Fruit fly (Drosophila melanogaster) whole organism, embryonic: ENCODE data around the gene GlnRS.

ENCODE experiments used
- CG10543 ChIP-seq: fragments of 200-800 bp; sonication (Bioruptor generic); optimal IDR thresholded peaks from 3 replicates; lab custom pipeline; 2017; ENCODE audit warnings: missing biosample characterization, mild to moderate bottlenecking, missing genetic modification characterization, moderate library complexity
- CG11093 ChIP-seq: fragments of 200-800 bp; sonication (Bioruptor generic); IDR thresholded peaks from 3 replicates; pipeline ENCODE4 v1.3.6; 2022; ENCODE audit warnings: missing biosample characterization, missing genetic modification characterization
- CG11456 ChIP-seq: fragments of 200-800 bp; sonication (Bioruptor generic); IDR thresholded peaks from 3 replicates; pipeline ENCODE4 v1.3.6; 2022; ENCODE audit warnings: missing biosample characterization, missing genetic modification characterization
- CG12155 ChIP-seq: fragments of 200-800 bp; sonication (Bioruptor generic); optimal IDR thresholded peaks from 3 replicates; lab custom pipeline; 2016; ENCODE audit warnings: missing biosample characterization, missing genetic modification characterization
- CG13287 ChIP-seq: fragments of 200-800 bp; sonication (Bioruptor generic); IDR thresholded peaks from 2 replicates; pipeline ENCODE4 v1.3.6; 2022; ENCODE audit warnings: missing biosample characterization, missing genetic modification characterization; ENCODE audit not compliant: partially characterized antibody
- CG14860 ChIP-seq: fragments of 200-800 bp; sonication (Bioruptor generic); IDR thresholded peaks from 3 replicates; pipeline ENCODE4 v1.3.6; 2022; ENCODE audit warnings: missing biosample characterization, missing genetic modification characterization; ENCODE audit not compliant: partially characterized antibody
- CG15514 ChIP-seq: fragments of 200-800 bp; sonication (Bioruptor generic); optimal IDR thresholded peaks from 3 replicates; lab custom pipeline; 2017; ENCODE audit warnings: missing biosample characterization, missing genetic modification characterization, mild to moderate bottlenecking, moderate library complexity, missing genetic modification reagents
- CG16815 ChIP-seq: fragments of 200-800 bp; sonication (Bioruptor generic); optimal IDR thresholded peaks from 3 replicates; lab custom pipeline; 2017; ENCODE audit warnings: missing biosample characterization, mild to moderate bottlenecking, missing genetic modification characterization
- CG17186 ChIP-seq: fragments of 200-800 bp; sonication (Bioruptor generic); optimal IDR thresholded peaks from 3 replicates; lab custom pipeline; 2017; ENCODE audit warnings: missing biosample characterization, missing genetic modification reagents, missing genetic modification characterization
- CG17612 ChIP-seq: fragments of 200-800 bp; sonication (Bioruptor generic); IDR thresholded peaks from 2 replicates; pipeline ENCODE4 v1.3.6; 2022; ENCODE audit warnings: missing biosample characterization, missing genetic modification characterization
- CG17829 ChIP-seq: fragments of 200-800 bp; optimal IDR thresholded peaks from 2 replicates; lab custom pipeline; 2019; ENCODE audit warnings: missing biosample characterization, mild to moderate bottlenecking, missing genetic modification characterization, moderate library complexity
- CG17912 ChIP-seq: fragments of 200-800 bp; sonication (Bioruptor generic); optimal IDR thresholded peaks from 2 replicates; lab custom pipeline; 2018; ENCODE audit warnings: missing biosample characterization, mild to moderate bottlenecking, missing genetic modification characterization
- CG2889 ChIP-seq: fragments of 200-800 bp; sonication (Bioruptor generic); IDR thresholded peaks from 3 replicates; pipeline ENCODE4 v1.3.6; 2022; ENCODE audit warnings: missing biosample characterization, missing genetic modification characterization
- CG31365 ChIP-seq: fragments of 200-800 bp; sonication (Bioruptor generic); optimal IDR thresholded peaks from 2 replicates; lab custom pipeline; 2018; ENCODE audit warnings: missing biosample characterization, mild to moderate bottlenecking, missing genetic modification characterization
- CG32532 ChIP-seq: fragments of 200-800 bp; sonication (Bioruptor generic); IDR thresholded peaks from 2 replicates; pipeline ENCODE4 v1.3.6; 2022; ENCODE audit warnings: missing biosample characterization, missing genetic modification characterization
- CG3407 ChIP-seq: fragments of 200-800 bp; sonication (Bioruptor generic); optimal IDR thresholded peaks from 2 replicates; lab custom pipeline; 2018; ENCODE audit warnings: missing biosample characterization, mild to moderate bottlenecking, missing genetic modification characterization
- CG3847 ChIP-seq: fragments of 200-800 bp; sonication (Bioruptor generic); IDR thresholded peaks from 2 replicates; pipeline ENCODE4 v1.3.6; 2022; ENCODE audit warnings: missing biosample characterization, missing genetic modification characterization
- CG4424 ChIP-seq: fragments of 200-800 bp; sonication (Bioruptor generic); optimal IDR thresholded peaks from 3 replicates; lab custom pipeline; 2016; ENCODE audit warnings: missing biosample characterization, missing genetic modification characterization
- CG5180 ChIP-seq: fragments of 200-800 bp; sonication (Bioruptor generic); optimal IDR thresholded peaks from 3 replicates; lab custom pipeline; 2017; ENCODE audit warnings: missing biosample characterization, missing genetic modification characterization, mild to moderate bottlenecking, moderate library complexity, missing genetic modification reagents
- CG7745 ChIP-seq: fragments of 200-800 bp; sonication (Bioruptor generic); optimal IDR thresholded peaks from 2 replicates; lab custom pipeline; 2018; ENCODE audit warnings: missing biosample characterization, mild to moderate bottlenecking, missing genetic modification characterization, moderate library complexity
- CG8944 ChIP-seq: fragments of 200-800 bp; sonication (Bioruptor generic); optimal IDR thresholded peaks from 3 replicates; lab custom pipeline; 2016; ENCODE audit warnings: missing biosample characterization, missing genetic modification characterization
- D19B ChIP-seq: fragments of 200-800 bp; sonication (Bioruptor generic); optimal IDR thresholded peaks from 2 replicates; lab custom pipeline; 2017; ENCODE audit warnings: missing biosample characterization, mild to moderate bottlenecking, missing genetic modification characterization
- Dp ChIP-seq: fragments of 200-800 bp; sonication (Bioruptor generic); optimal IDR thresholded peaks from 2 replicates; lab custom pipeline; 2018; ENCODE audit warnings: missing biosample characterization, mild to moderate bottlenecking, missing genetic modification characterization, moderate library complexity
- Eip74EF ChIP-seq, 2 experiments: fragments of 200-800 bp in 1 of 2; fragments of >200 bp in 1 of 2; sonication (Bioruptor generic) in 1 of 2; optimal IDR thresholded peaks; 2 replicates each; lab custom pipeline; 2017 to 2019; ENCODE audit warnings: missing biosample characterization in 2 of 2, missing genetic modification characterization in 2 of 2, mild to moderate bottlenecking in 1 of 2, moderate library complexity in 1 of 2
- Elba2 ChIP-seq: fragments of 200-800 bp; sonication (Bioruptor generic); optimal IDR thresholded peaks from 3 replicates; lab custom pipeline; 2016; ENCODE audit warnings: missing biosample characterization, missing genetic modification characterization
- Gug ChIP-seq: fragments of 200-800 bp; sonication (Bioruptor generic); IDR thresholded peaks from 4 replicates; pipeline ENCODE4 v1.3.6; 2022; ENCODE audit warnings: missing biosample characterization, missing genetic modification characterization
- HLH54F ChIP-seq: fragments of 200-800 bp; sonication (Bioruptor generic); optimal IDR thresholded peaks from 3 replicates; lab custom pipeline; 2016; ENCODE audit warnings: missing biosample characterization, missing genetic modification characterization
- Hr3 ChIP-seq: fragments of 200-800 bp; sonication (Bioruptor generic); optimal IDR thresholded peaks from 3 replicates; lab custom pipeline; 2016; ENCODE audit warnings: missing biosample characterization, missing genetic modification characterization
- Jarid2 ChIP-seq: fragments of 200-800 bp; sonication (Bioruptor generic); optimal IDR thresholded peaks from 3 replicates; lab custom pipeline; 2017; ENCODE audit warnings: mild to moderate bottlenecking, missing biosample characterization, missing genetic modification reagents, missing genetic modification characterization
- Lim3 ChIP-seq: fragments of 200-800 bp; sonication (Bioruptor generic); IDR thresholded peaks from 2 replicates; pipeline ENCODE4 v1.3.6; 2022; ENCODE audit warnings: missing biosample characterization, missing genetic modification characterization
- MESR4 ChIP-seq: fragments of 200-800 bp; sonication (Bioruptor generic); optimal IDR thresholded peaks from 2 replicates; lab custom pipeline; 2018; ENCODE audit warnings: missing biosample characterization, mild to moderate bottlenecking, missing genetic modification characterization, moderate library complexity
- NFAT ChIP-seq: fragments of 200-800 bp; sonication (Bioruptor generic); IDR thresholded peaks from 2 replicates; pipeline ENCODE4 v1.3.6; 2022; ENCODE audit warnings: missing biosample characterization, missing genetic modification characterization
- PHDP ChIP-seq: fragments of 200-800 bp; sonication (Bioruptor generic); optimal IDR thresholded peaks from 3 replicates; lab custom pipeline; 2018; ENCODE audit warnings: missing biosample characterization, mild to moderate bottlenecking, missing genetic modification characterization, moderate library complexity
- Ptx1 ChIP-seq: fragments of 200-800 bp; sonication (Bioruptor generic); IDR thresholded peaks from 2 replicates; pipeline ENCODE4 v1.3.6; 2022; ENCODE audit warnings: missing biosample characterization, missing genetic modification characterization
- Sry-δ ChIP-seq: fragments of 200-800 bp; sonication (Bioruptor generic); optimal IDR thresholded peaks from 2 replicates; lab custom pipeline; 2016; ENCODE audit warnings: missing biosample characterization, missing genetic modification characterization
- Usf ChIP-seq: fragments of 200-800 bp; sonication (Bioruptor generic); optimal IDR thresholded peaks from 2 replicates; lab custom pipeline; 2017; ENCODE audit warnings: missing genotype, missing biosample characterization, missing genetic modification characterization
- abd-A ChIP-seq: fragments of 200-800 bp; sonication (Bioruptor generic); optimal IDR thresholded peaks from 3 replicates; lab custom pipeline; 2019; ENCODE audit warnings: missing biosample characterization, mild to moderate bottlenecking, missing genetic modification characterization, moderate library complexity
- gfzf ChIP-seq: fragments of 200-800 bp; sonication (Bioruptor generic); optimal IDR thresholded peaks from 2 replicates; lab custom pipeline; 2016; ENCODE audit warnings: missing biosample characterization, mild to moderate bottlenecking, missing genetic modification characterization, moderate library complexity
- hth ChIP-seq: fragments of >200 bp; optimal IDR thresholded peaks from 2 replicates; lab custom pipeline; 2017; ENCODE audit warnings: inconsistent platforms
- inv ChIP-seq: fragments of 200-800 bp; sonication (Bioruptor generic); IDR thresholded peaks from 2 replicates; pipeline ENCODE4 v1.3.6; 2022; ENCODE audit warnings: missing biosample characterization, missing genetic modification characterization; ENCODE audit not compliant: partially characterized antibody
- kah ChIP-seq: fragments of 200-800 bp; sonication (Bioruptor generic); optimal IDR thresholded peaks from 2 replicates; lab custom pipeline; 2018; ENCODE audit warnings: missing biosample characterization, mild to moderate bottlenecking, missing genetic modification characterization
- kay ChIP-seq: fragments of 200-800 bp; sonication (Bioruptor generic); optimal IDR thresholded peaks from 2 replicates; lab custom pipeline; 2016; ENCODE audit warnings: missing biosample characterization, missing genetic modification characterization
- mam ChIP-seq: fragments of 200-800 bp; sonication (Bioruptor generic); optimal IDR thresholded peaks from 3 replicates; lab custom pipeline; 2016; ENCODE audit warnings: missing biosample characterization, missing genetic modification characterization
- nom ChIP-seq: fragments of 200-800 bp; sonication (Bioruptor generic); optimal IDR thresholded peaks from 2 replicates; lab custom pipeline; 2017; ENCODE audit warnings: missing biosample characterization, missing genetic modification characterization, mild to moderate bottlenecking, moderate library complexity, missing genetic modification reagents
- odd ChIP-seq: fragments of 200-800 bp; sonication (Bioruptor generic); optimal IDR thresholded peaks from 2 replicates; lab custom pipeline; 2017; ENCODE audit warnings: missing biosample characterization, mild to moderate bottlenecking, missing genetic modification characterization
- sug ChIP-seq: fragments of 200-800 bp; optimal IDR thresholded peaks from 2 replicates; lab custom pipeline; 2019; ENCODE audit warnings: missing biosample characterization, mild to moderate bottlenecking, missing genetic modification characterization, moderate library complexity
- trem ChIP-seq: fragments of 200-800 bp; optimal IDR thresholded peaks from 3 replicates; lab custom pipeline; 2019; ENCODE audit warnings: missing biosample characterization, mild to moderate bottlenecking, missing genetic modification characterization, moderate library complexity

The GlnRS gene

dm6 chr3R:25235362-25235761 lies 30.2 kb downstream of the GlnRS start, which contains the start of gene Sil1 (continued):
- TF ChIP-seq hth (lab: Kevin White, UChicago) (no peak), CG13287 (GFP tag; lab: Robert Waterston, UW) (peak; percentile 9; the same call in 1 of the 2 replicates), CG17912 (GFP tag; lab: Kevin White, UChicago) (no peak), D19B (no peak), CG15514 (peak; percentile 99), inv (GFP tag; lab: Robert Waterston, UW) (no peak), trem (peak; percentile 45), HLH54F (GFP tag; lab: Kevin White, UChicago) (no peak), CG4424 (GFP tag; lab: Kevin White, UChicago) (no peak), CG8944 (GFP tag; lab: Kevin White, UChicago) (no peak), gfzf (GFP tag; lab: Kevin White, UChicago) (peak; percentile 76)
- TF ChIP-seq, all 482 proteins: peak for 25

- TF ChIP-seq Dp = no peak
- TF ChIP-seq Lim3 (GFP tag; lab: Robert Waterston, UW) = no peak
- peak; percentile 81 for TF ChIP-seq nom (GFP tag; lab: Kevin White, UChicago)
- TF ChIP-seq kay (GFP tag; lab: Kevin White, UChicago) = peak; percentile 56
- TF ChIP-seq odd (GFP tag; lab: Kevin White, UChicago) = peak; percentile 90
- peak; percentile 21 for TF ChIP-seq Sry-δ (GFP tag; lab: Kevin White, UChicago)
- TF ChIP-seq mam (GFP tag; lab: Kevin White, UChicago) = peak; percentile 53
- TF ChIP-seq Gug (GFP tag; lab: Robert Waterston, UW) = peak; percentile 36; the same call in 2 of the 4 replicates
- TF ChIP-seq CG17829 (tag; lab: Kevin White, UChicago) = peak; percentile 84
- no peak for TF ChIP-seq CG11456 (GFP tag; lab: Robert Waterston, UW)
- TF ChIP-seq Jarid2 (GFP tag; lab: Kevin White, UChicago) = peak; percentile 53
- no peak for TF ChIP-seq hth (lab: Kevin White, UChicago)
- TF ChIP-seq CG17186 (GFP tag; lab: Kevin White, UChicago) = peak; percentile 56
- peak in 1 of 2 experiments; percentile 92 for TF ChIP-seq Eip74EF (GFP tag; optimal IDR thresholded peaks at IDR 0.05; lab: Kevin White, UChicago)
- TF ChIP-seq Elba2 (GFP tag; lab: Kevin White, UChicago) = no peak
- no peak for TF ChIP-seq NFAT (GFP tag; lab: Robert Waterston, UW)
- no peak for TF ChIP-seq CG2889 (GFP tag; lab: Robert Waterston, UW)
- TF ChIP-seq CG7745 = no peak
- peak; percentile 79 for TF ChIP-seq CG5180 (GFP tag; lab: Kevin White, UChicago)
- peak; percentile 85 for TF ChIP-seq CG3407 (GFP tag; lab: Kevin White, UChicago)
- TF ChIP-seq CG10543 (GFP tag; lab: Kevin White, UChicago) = no peak
- peak; percentile 56 for TF ChIP-seq Usf (GFP tag; lab: Kevin White, UChicago)
- 0 out of 3 replicates have a peak, but pooled peaks have one; percentile 55 for TF ChIP-seq CG11093 (GFP tag; lab: Robert Waterston, UW)
- peak; percentile 80 for TF ChIP-seq kah
- TF ChIP-seq CG3847 (GFP tag; lab: Robert Waterston, UW) = peak; percentile 41; the same call in 1 of the 2 replicates
- peak; percentile 40; the same call in 1 of the 2 replicates for TF ChIP-seq CG32532 (GFP tag; lab: Robert Waterston, UW)
- no peak for TF ChIP-seq CG31365 (tag; lab: Kevin White, UChicago)
- peak; percentile 70 for TF ChIP-seq Ptx1 (GFP tag; lab: Robert Waterston, UW)
- no peak for TF ChIP-seq CG17912 (GFP tag; lab: Kevin White, UChicago)
- no peak for TF ChIP-seq CG17612
- TF ChIP-seq CG12155 (GFP tag; lab: Kevin White, UChicago) = peak; percentile 64
- no peak for TF ChIP-seq abd-A (tag; lab: Kevin White, UChicago)
- peak; percentile 79 for TF ChIP-seq CG16815 (GFP tag; lab: Kevin White, UChicago)
- peak; percentile 79 for TF ChIP-seq Hr3 (GFP tag; lab: Kevin White, UChicago)
- peak; percentile 19 for TF ChIP-seq PHDP (tag; lab: Kevin White, UChicago)
- no peak for TF ChIP-seq CG13287 (GFP tag; lab: Robert Waterston, UW)
- no peak for TF ChIP-seq MESR4 (GFP tag; lab: Kevin White, UChicago)
- no peak for TF ChIP-seq sug
- no peak for TF ChIP-seq CG14860 (GFP tag; lab: Robert Waterston, UW)
Observed at dm6 chr3R:25232271-25232989, 33.1 kb downstream of the GlnRS start, which contains the start of gene Cad96Cb. TSS of gene Cad96Cb (minus strand) at chr3R:25232321.
